Fruit fly (Drosophila melanogaster): Measurements from ENCODE around the gene CG10041.

DNA sequence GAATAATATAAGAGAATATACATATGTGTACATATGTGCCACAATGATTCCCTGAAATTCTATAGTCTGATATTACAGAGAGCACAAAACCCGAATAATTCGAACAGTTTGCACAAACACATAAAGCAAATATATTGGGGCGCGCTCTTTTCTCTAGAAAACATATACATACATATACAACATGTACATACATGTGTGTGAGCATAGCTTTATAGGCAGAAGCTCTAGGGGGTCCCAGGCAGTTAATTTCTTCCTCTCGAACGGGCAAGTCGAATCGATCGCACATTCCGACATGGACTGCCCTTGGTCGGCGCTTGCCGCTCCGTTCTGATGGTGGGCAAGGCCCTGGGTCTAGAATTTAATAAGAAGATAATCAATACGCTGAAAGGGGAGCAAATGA lies 20.9 kb upstream of the CG10041 start, which contains the start of gene GstD3:
- no peak for TF ChIP-seq psq (optimal IDR thresholded peaks at IDR 0.05)
- TF ChIP-seq usp (GFP tag; optimal IDR thresholded peaks at IDR 0.05) = no peak
- no peak for TF ChIP-seq pan (optimal IDR thresholded peaks at IDR 0.05)
- no peak for TF ChIP-seq CG8478 (optimal IDR thresholded peaks at IDR 0.05)

All from whole organism.